Worm (Caenorhabditis elegans) whole organism, L2 larva: Measurements from ENCODE around the gene flp-6.
A peak's percentile ranks its signal among the peaks of the same experiment; 100 is the strongest.

Experiments
- C34F6.9 ChIP-seq: fragments of 150-350 bp; optimal IDR thresholded peaks from 2 replicates; lab custom pipeline; 2014; ENCODE audit warnings: missing biosample characterization, missing genetic modification characterization
- F13H6.1 ChIP-seq: sonication (generic microtip); optimal IDR thresholded peaks from 2 replicates; lab custom pipeline; 2016; ENCODE audit warnings: missing genetic modification characterization, missing compliant biosample characterization
- R02D3.7 ChIP-seq: fragments of 150-350 bp; optimal IDR thresholded peaks from 2 replicates; lab custom pipeline; 2014; ENCODE audit warnings: missing biosample characterization, missing genetic modification characterization
- Y55F3AM.14 ChIP-seq: fragments of 200-800 bp; sonication (Bioruptor generic); optimal IDR thresholded peaks from 2 replicates; lab custom pipeline; 2018; ENCODE audit warnings: mild to moderate bottlenecking, missing genetic modification characterization, missing compliant biosample characterization
- alr-1 ChIP-seq: fragments of 150-350 bp; optimal IDR thresholded peaks from 2 replicates; lab custom pipeline; 2014; ENCODE audit warnings: missing biosample characterization, missing genetic modification characterization
- aly-2 ChIP-seq: fragments of 150-350 bp; optimal IDR thresholded peaks from 2 replicates; lab custom pipeline; 2014; ENCODE audit warnings: missing biosample characterization, missing genetic modification characterization
- ama-1 ChIP-seq: fragments of 150-350 bp; optimal IDR thresholded peaks from 2 replicates; lab custom pipeline; 2018; ENCODE audit warnings: inconsistent platforms
- blmp-1 ChIP-seq: sonication (generic microtip); optimal IDR thresholded peaks from 2 replicates; lab custom pipeline; 2017; ENCODE audit warnings: missing genetic modification characterization, mild to moderate bottlenecking, missing compliant biosample characterization, antibody characterized with exemption, moderate library complexity; ENCODE audit not compliant: insufficient read depth
- ceh-16 ChIP-seq: fragments of 150-350 bp; optimal IDR thresholded peaks from 2 replicates; lab custom pipeline; 2014; ENCODE audit warnings: missing biosample characterization, missing genetic modification characterization
- ceh-82 ChIP-seq: fragments of 150-350 bp; optimal IDR thresholded peaks from 2 replicates; lab custom pipeline; 2014; ENCODE audit warnings: missing biosample characterization, missing genetic modification characterization
- crh-2 ChIP-seq: sonication (generic microtip); optimal IDR thresholded peaks from 2 replicates; lab custom pipeline; 2017; ENCODE audit warnings: missing biosample characterization, missing genetic modification characterization
- dmd-4 ChIP-seq: sonication (generic microtip); optimal IDR thresholded peaks from 2 replicates; lab custom pipeline; 2017; ENCODE audit warnings: missing biosample characterization, missing genetic modification characterization
- egl-27 ChIP-seq: sonication (generic microtip); optimal IDR thresholded peaks from 3 replicates; lab custom pipeline; 2017; ENCODE audit warnings: missing biosample characterization, missing genetic modification reagents, missing genetic modification characterization
- fos-1 ChIP-seq: fragments of 150-350 bp; optimal IDR thresholded peaks from 2 replicates; lab custom pipeline; 2014; ENCODE audit warnings: missing biosample characterization, missing genetic modification characterization
- gmeb-1 ChIP-seq: fragments of 150-350 bp; optimal IDR thresholded peaks from 2 replicates; lab custom pipeline; 2014; ENCODE audit warnings: missing biosample characterization, missing genetic modification characterization
- lin-11 ChIP-seq: fragments of 150-350 bp; sonication (generic microtip); optimal IDR thresholded peaks from 2 replicates; lab custom pipeline; 2014; ENCODE audit warnings: missing biosample characterization, missing genetic modification characterization, inconsistent platforms, mixed read lengths
- lin-13 ChIP-seq: fragments of 150-350 bp; optimal IDR thresholded peaks from 2 replicates; lab custom pipeline; 2014; ENCODE audit warnings: missing biosample characterization, missing genetic modification reagents, missing genetic modification characterization
- lin-39 ChIP-seq: fragments of 150-350 bp; optimal IDR thresholded peaks from 2 replicates; lab custom pipeline; 2014; ENCODE audit warnings: missing biosample characterization, missing genetic modification reagents, missing genetic modification characterization
- lsy-2 ChIP-seq, 2 experiments: fragments of 150-350 bp in 1 of 2; sonication (generic microtip) in 1 of 2; optimal IDR thresholded peaks; 2 replicates each; lab custom pipeline; 2014 to 2017; ENCODE audit warnings: missing biosample characterization in 2 of 2, missing genetic modification characterization in 2 of 2
- mab-5 ChIP-seq: fragments of 150-350 bp; optimal IDR thresholded peaks from 2 replicates; lab custom pipeline; 2014; ENCODE audit warnings: missing biosample characterization, missing genetic modification characterization
- mbf-1 ChIP-seq: sonication (generic microtip); optimal IDR thresholded peaks from 2 replicates; lab custom pipeline; 2017; ENCODE audit warnings: missing biosample characterization, missing genetic modification characterization
- mdl-1 ChIP-seq, 2 experiments: fragments of 150-350 bp in 1 of 2; sonication (generic microtip) in 1 of 2; optimal IDR thresholded peaks; 2 replicates each; lab custom pipeline; 2017; ENCODE audit warnings: missing biosample characterization in 2 of 2, missing genetic modification characterization in 2 of 2
- nhr-10 ChIP-seq: sonication (generic microtip); optimal IDR thresholded peaks from 2 replicates; lab custom pipeline; 2017; ENCODE audit warnings: missing biosample characterization, missing genetic modification characterization
- nhr-11 ChIP-seq: fragments of 150-350 bp; optimal IDR thresholded peaks from 2 replicates; lab custom pipeline; 2014; ENCODE audit warnings: missing biosample characterization, missing genetic modification characterization
- nhr-12 ChIP-seq: fragments of 150-350 bp; optimal IDR thresholded peaks from 2 replicates; lab custom pipeline; 2014; ENCODE audit warnings: missing biosample characterization, missing genetic modification characterization
- nhr-129 ChIP-seq: fragments of 150-350 bp; optimal IDR thresholded peaks from 2 replicates; lab custom pipeline; 2014; ENCODE audit warnings: missing biosample characterization, missing genetic modification characterization
- nhr-23 ChIP-seq: fragments of 150-350 bp; optimal IDR thresholded peaks from 2 replicates; lab custom pipeline; 2014; ENCODE audit warnings: missing biosample characterization, missing genetic modification reagents, missing genetic modification characterization
- nhr-237 ChIP-seq: fragments of 150-350 bp; optimal IDR thresholded peaks from 2 replicates; lab custom pipeline; 2014; ENCODE audit warnings: missing biosample characterization, missing genetic modification characterization
- nhr-25 ChIP-seq: fragments of 150-350 bp; sonication (generic microtip); optimal IDR thresholded peaks from 3 replicates; lab custom pipeline; 2014; ENCODE audit warnings: missing biosample characterization, missing genetic modification characterization
- nhr-6 ChIP-seq: fragments of 150-350 bp; optimal IDR thresholded peaks from 2 replicates; lab custom pipeline; 2014; ENCODE audit warnings: missing biosample characterization, missing genetic modification characterization
- peb-1 ChIP-seq: fragments of 150-350 bp; optimal IDR thresholded peaks from 2 replicates; lab custom pipeline; 2014; ENCODE audit warnings: missing biosample characterization, missing genetic modification characterization
- sem-4 ChIP-seq: fragments of 150-350 bp; optimal IDR thresholded peaks from 2 replicates; lab custom pipeline; 2014; ENCODE audit warnings: missing biosample characterization, missing genetic modification reagents, missing genetic modification characterization
- skn-1 ChIP-seq: sonication (generic microtip); optimal IDR thresholded peaks from 2 replicates; lab custom pipeline; 2017; ENCODE audit warnings: missing biosample characterization, missing genetic modification characterization
- sma-3 ChIP-seq: sonication (generic microtip); optimal IDR thresholded peaks from 2 replicates; lab custom pipeline; 2016; ENCODE audit warnings: missing genetic modification reagents, missing genetic modification characterization, missing compliant biosample characterization
- sma-9 ChIP-seq, 2 experiments: fragments of 150-350 bp in 1 of 2; sonication (generic microtip) in 1 of 2; optimal IDR thresholded peaks; 2 replicates each; lab custom pipeline; 2014 to 2016; ENCODE audit warnings: missing genetic modification characterization in 2 of 2, mild to moderate bottlenecking in 1 of 2, missing biosample characterization in 1 of 2, missing compliant biosample characterization in 1 of 2, missing genetic modification reagents in 1 of 2, moderate library complexity in 1 of 2
- snpc-4 ChIP-seq: fragments of 150-350 bp; optimal IDR thresholded peaks from 2 replicates; lab custom pipeline; 2014; ENCODE audit warnings: missing biosample characterization, missing genetic modification characterization
- unc-39 ChIP-seq: fragments of 150-350 bp; optimal IDR thresholded peaks from 2 replicates; lab custom pipeline; 2014; ENCODE audit warnings: missing biosample characterization, missing genetic modification characterization
- unc-62 ChIP-seq: fragments of 150-350 bp; optimal IDR thresholded peaks from 2 replicates; lab custom pipeline; 2014; ENCODE audit warnings: missing biosample characterization, missing genetic modification reagents, missing genetic modification characterization
- zag-1 ChIP-seq: fragments of 150-350 bp; optimal IDR thresholded peaks from 2 replicates; lab custom pipeline; 2014; ENCODE audit warnings: missing biosample characterization, missing genetic modification characterization
- ztf-1 ChIP-seq: fragments of 200-800 bp; sonication (Bioruptor generic); conservative IDR thresholded peaks from 2 replicates; pipeline ENCODE4 v1.3.6; 2022; ENCODE audit warnings: missing genetic modification characterization, missing compliant biosample characterization
- ztf-11 ChIP-seq: sonication (generic microtip); optimal IDR thresholded peaks from 2 replicates; lab custom pipeline; 2017; ENCODE audit warnings: missing biosample characterization, missing genetic modification characterization
- ztf-4 ChIP-seq: fragments of 150-350 bp; optimal IDR thresholded peaks from 2 replicates; lab custom pipeline; 2014; ENCODE audit warnings: missing biosample characterization, missing genetic modification characterization

flp-6 gene

DNA sequence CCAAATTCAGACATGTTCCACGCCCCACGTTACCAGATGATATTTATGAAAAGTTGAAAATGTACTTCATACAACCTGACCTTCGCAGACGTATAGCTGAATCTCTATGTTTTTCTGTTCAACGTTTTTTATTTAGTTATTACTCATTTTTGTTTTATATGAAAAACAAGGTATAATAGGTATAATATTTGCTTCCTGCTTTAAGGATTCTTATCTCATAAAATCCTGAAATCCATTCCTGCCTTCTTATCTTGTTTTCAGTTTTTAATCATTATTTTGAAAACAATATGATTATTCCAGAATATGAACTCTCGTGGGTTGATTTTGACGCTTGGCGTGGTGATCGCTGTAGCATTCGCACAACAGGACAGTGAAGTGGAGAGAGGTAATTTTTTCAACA is at the start of gene flp-6:
flp-6 (plus strand) TSS at position 301 of the 400 bp plus-strand sequence.
- TF ChIP-seq nhr-11 (no peak), nhr-237 (no peak), ceh-16 (tag; lab: Kevin White, UChicago) (no peak), R02D3.7 (tag; lab: Kevin White, UChicago) (no peak), lin-39 (tag; lab: Kevin White, UChicago) (no peak), blmp-1 (tag; lab: Kevin White, UChicago) (no peak), ceh-82 (tag; lab: Kevin White, UChicago) (no peak), egl-27 (tag; lab: Kevin White, UChicago) (no peak), mbf-1 (tag; lab: Kevin White, UChicago) (no peak), skn-1 (tag; lab: Kevin White, UChicago) (no peak), ama-1 (lab: Kevin White, UChicago) (no peak), snpc-4 (tag; lab: Kevin White, UChicago) (no peak), nhr-25 (tag; lab: Kevin White, UChicago) (no peak)

DNA sequence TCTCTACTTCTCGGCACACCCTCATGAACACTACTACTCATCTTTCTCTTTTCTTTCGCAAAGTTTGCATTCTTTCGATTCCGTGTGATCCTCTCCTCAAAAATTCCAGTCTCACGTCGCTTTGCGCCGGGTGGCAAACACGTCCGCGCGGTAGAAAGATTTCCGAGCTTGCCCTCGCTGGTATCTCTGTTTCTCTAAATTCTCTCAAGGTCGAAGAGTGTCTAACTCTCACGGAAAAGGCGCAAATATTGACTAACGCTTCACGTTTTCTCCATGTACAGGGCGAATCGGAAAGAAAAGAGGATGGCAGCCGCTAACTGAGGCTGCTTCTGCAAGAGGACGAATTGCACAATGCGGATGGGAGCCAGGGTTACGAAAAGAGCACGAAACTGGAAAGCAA is 49.0 kb upstream of the flp-6 start:
- TF ChIP-seq crh-2 (no peak), sma-3 (GFP tag; lab: Kevin White, UChicago) (no peak), peb-1 (no peak), aly-2 (no peak), ztf-4 (no peak), nhr-129 (tag; lab: Kevin White, UChicago) (peak; percentile 0), mbf-1 (tag; lab: Kevin White, UChicago) (no peak), nhr-23 (tag; lab: Kevin White, UChicago) (no peak), ama-1 (lab: Kevin White, UChicago) (no peak), nhr-6 (tag; lab: Kevin White, UChicago) (no peak), lin-39 (tag; lab: Kevin White, UChicago) (no peak), F13H6.1 (peak; percentile 62), mdl-1 (tag; optimal IDR thresholded peaks at IDR 0.05; lab: Kevin White, UChicago) (no peak), gmeb-1 (tag; lab: Kevin White, UChicago) (no peak)

ce11 chrV:9423539-9423938 is 48.2 kb upstream of the flp-6 start:
- TF ChIP-seq fos-1 (tag; lab: Kevin White, UChicago): no peak
- no peak for TF ChIP-seq ceh-82 (tag; lab: Kevin White, UChicago)
- TF ChIP-seq nhr-129 (tag; lab: Kevin White, UChicago): peak; percentile 30
- no peak for TF ChIP-seq blmp-1 (tag; lab: Kevin White, UChicago)
- TF ChIP-seq lsy-2 (tag; optimal IDR thresholded peaks at IDR 0.05; lab: Kevin White, UChicago): no peak
- TF ChIP-seq ztf-4: no peak
- no peak for TF ChIP-seq snpc-4 (tag; lab: Kevin White, UChicago)
- no peak for TF ChIP-seq sma-9 (GFP tag; optimal IDR thresholded peaks at IDR 0.05; lab: Kevin White, UChicago)
- no peak for TF ChIP-seq sma-9 (tag; optimal IDR thresholded peaks at IDR 0.05; lab: Kevin White, UChicago)
- TF ChIP-seq F13H6.1: no peak
- TF ChIP-seq nhr-12 (tag; lab: Kevin White, UChicago): no peak
- no peak for TF ChIP-seq zag-1
- TF ChIP-seq nhr-25 (tag; lab: Kevin White, UChicago): peak; percentile 49
- TF ChIP-seq, all 48 proteins: peak for 2

DNA sequence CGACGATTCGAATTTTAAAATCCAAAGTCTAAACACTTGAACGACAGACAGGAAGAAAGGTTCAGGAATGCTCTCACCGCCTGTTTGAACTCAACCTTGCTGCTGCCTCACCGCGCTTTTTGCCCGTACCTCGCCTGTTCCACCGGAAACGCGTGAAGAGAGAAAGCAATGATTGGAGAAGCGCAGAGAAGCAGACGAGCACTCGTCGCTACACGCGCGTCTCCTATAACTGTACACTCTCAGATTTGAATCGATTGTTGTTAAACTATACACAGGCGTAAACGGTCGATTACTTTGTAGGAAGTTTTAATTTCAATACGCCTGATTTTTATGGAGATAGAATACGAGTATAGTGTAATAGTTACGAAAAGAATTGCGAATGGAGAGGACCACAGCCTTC is 47.3 kb upstream of the flp-6 start:
- TF ChIP-seq nhr-129 (tag; lab: Kevin White, UChicago) (peak; percentile 25), mab-5 (no peak), sma-3 (GFP tag; lab: Kevin White, UChicago) (no peak), lin-39 (tag; lab: Kevin White, UChicago) (no peak), mbf-1 (tag; lab: Kevin White, UChicago) (no peak), zag-1 (no peak), lin-11 (tag; lab: Kevin White, UChicago) (no peak), unc-62 (no peak), C34F6.9 (tag; lab: Kevin White, UChicago) (peak; percentile 8), mdl-1 (tag; optimal IDR thresholded peaks at IDR 0.05; lab: Kevin White, UChicago) (peak in 1 of 2 experiments; percentile 15), ama-1 (lab: Kevin White, UChicago) (no peak), sma-9 (GFP tag; optimal IDR thresholded peaks at IDR 0.05; lab: Kevin White, UChicago) (peak; percentile 42), sma-9 (tag; optimal IDR thresholded peaks at IDR 0.05; lab: Kevin White, UChicago) (no peak), Y55F3AM.14 (no peak), unc-39 (no peak), nhr-23 (tag; lab: Kevin White, UChicago) (no peak), nhr-6 (tag; lab: Kevin White, UChicago) (no peak), nhr-10 (no peak), ceh-16 (tag; lab: Kevin White, UChicago) (no peak), F13H6.1 (peak; percentile 54), snpc-4 (tag; lab: Kevin White, UChicago) (no peak), blmp-1 (tag; lab: Kevin White, UChicago) (no peak), ztf-1 (GFP tag; lab: Robert Waterston, UW) (no peak), alr-1 (tag; lab: Kevin White, UChicago) (no peak), lin-13 (GFP tag; lab: Kevin White, UChicago) (peak; percentile 12), dmd-4 (tag; lab: Kevin White, UChicago) (no peak), nhr-25 (tag; lab: Kevin White, UChicago) (peak; percentile 5), aly-2 (no peak), ztf-11 (tag; lab: Kevin White, UChicago) (no peak), nhr-237 (no peak), crh-2 (peak; percentile 20), gmeb-1 (tag; lab: Kevin White, UChicago) (peak; percentile 17), ceh-82 (tag; lab: Kevin White, UChicago) (no peak), sem-4 (tag; lab: Kevin White, UChicago) (peak; percentile 10), egl-27 (tag; lab: Kevin White, UChicago) (no peak), nhr-11 (no peak), R02D3.7 (tag; lab: Kevin White, UChicago) (no peak), fos-1 (tag; lab: Kevin White, UChicago) (peak; percentile 71)
